Worm (Caenorhabditis elegans) whole organism, L4 larva: ENCODE data around the gene Y55F3AM.9.
A peak's percentile ranks its signal among the peaks of the same experiment; 100 is the strongest.

Source experiments
- hmg-1.1 ChIP-seq: fragments of 200-800 bp; sonication (Bioruptor generic); IDR thresholded peaks from 2 replicates; pipeline ENCODE4 v1.3.6; 2022; ENCODE audit warnings: missing genetic modification reagents, missing genetic modification characterization, missing compliant biosample characterization
- nhr-25 ChIP-seq: sonication (generic microtip); optimal IDR thresholded peaks from 2 replicates; lab custom pipeline; 2017; ENCODE audit warnings: missing genetic modification characterization, mild to moderate bottlenecking, missing compliant biosample characterization, antibody characterized with exemption, moderate library complexity, borderline replicate concordance; ENCODE audit not compliant: insufficient read depth
- tag-97 ChIP-seq: fragments of 200-800 bp; sonication (Bioruptor generic); IDR thresholded peaks from 2 replicates; pipeline ENCODE4 v1.3.6; 2022; ENCODE audit warnings: missing genetic modification characterization, missing compliant biosample characterization
- unc-130 ChIP-seq: sonication (generic microtip); optimal IDR thresholded peaks from 2 replicates; lab custom pipeline; 2016; ENCODE audit warnings: missing genetic modification reagents, missing genetic modification characterization, missing compliant biosample characterization

Gene Y55F3AM.9

DNA sequence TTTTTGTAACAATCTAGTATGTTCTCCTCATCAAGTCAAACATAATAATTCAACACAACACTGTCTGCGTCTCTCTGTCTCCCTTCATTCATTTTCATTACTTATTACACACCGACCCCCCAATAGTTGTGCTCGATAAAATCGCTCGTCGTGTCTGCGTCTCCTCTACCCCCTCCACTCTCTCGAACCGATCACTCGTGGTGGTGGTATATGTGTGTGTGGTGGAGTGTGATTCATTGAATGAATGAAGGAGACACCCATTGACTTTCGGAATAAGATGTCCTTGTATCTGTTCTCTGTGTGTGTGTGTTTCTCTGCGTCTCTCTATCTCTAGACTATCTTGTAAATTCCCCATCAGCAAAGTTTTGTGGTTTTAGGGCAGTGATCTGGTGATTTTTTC is 51.7 kb downstream of the Y55F3AM.9 start (continued):
- TF ChIP-seq tag-97 (GFP tag; lab: Robert Waterston, UW) (no peak), hmg-1.1 (peak; percentile 62; the same call in 1 of the 2 replicates), unc-130 (GFP tag; lab: Kevin White, UChicago) (no peak), nhr-25 (tag; lab: Kevin White, UChicago) (peak; percentile 66)
